Worm (Caenorhabditis elegans): ENCODE results near the gene moc-1.
A peak's percentile ranks its signal among the peaks of the same experiment; 100 is the strongest.

The moc-1 gene

ce11 chrX:10150918-10151317 lies 12.5 kb upstream of the moc-1 start:
- TF ChIP-seq lin-14 (GFP tag; optimal IDR thresholded peaks at IDR 0.05) (peak; percentile 43), nhr-71 (tag; optimal IDR thresholded peaks at IDR 0.05) (no peak), ces-1 (GFP tag; optimal IDR thresholded peaks at IDR 0.05) (peak; percentile 22)

- TF ChIP-seq unc-130 (tag; optimal IDR thresholded peaks at IDR 0.05) (no peak), ceh-88 (GFP tag; IDR thresholded peaks at IDR 0.05) (no peak), F16B12.6 (tag; optimal IDR thresholded peaks at IDR 0.05) (no peak), rnt-1 (tag; optimal IDR thresholded peaks at IDR 0.05) (peak; percentile 7), nhr-19 (GFP tag; conservative IDR thresholded peaks at IDR 0.05) (no peak), elt-3 (tag; optimal IDR thresholded peaks at IDR 0.05) (no peak), ama-1 (optimal IDR thresholded peaks at IDR 0.05) (no peak), nhr-85 (tag) (peak; percentile 51), nhr-84 (tag; optimal IDR thresholded peaks at IDR 0.05) (no peak), elt-2 (tag; optimal IDR thresholded peaks at IDR 0.05) (peak; percentile 9), nhr-71 (tag; optimal IDR thresholded peaks at IDR 0.05) (peak; percentile 35), ces-1 (GFP tag; optimal IDR thresholded peaks at IDR 0.05) (no peak), ztf-11 (tag; optimal IDR thresholded peaks at IDR 0.05) (peak in 1 of 2 experiments; percentile 22), irx-1 (tag; optimal IDR thresholded peaks at IDR 0.05) (no peak), snu-23 (GFP tag; optimal IDR thresholded peaks at IDR 0.05) (peak; percentile 16), mep-1 (tag; optimal IDR thresholded peaks at IDR 0.05) (peak; percentile 1), xbp-1 (tag; optimal IDR thresholded peaks at IDR 0.05) (no peak), lin-14 (GFP tag; optimal IDR thresholded peaks at IDR 0.05) (peak; percentile 33), skn-1 (tag; optimal IDR thresholded peaks at IDR 0.05) (no peak), grh-1 (GFP tag; IDR thresholded peaks at IDR 0.05) (no peak), ceh-8 (GFP tag; optimal IDR thresholded peaks at IDR 0.05) (no peak), nhr-20 (tag; optimal IDR thresholded peaks at IDR 0.05) (peak; percentile 12), hlh-17 (GFP tag; optimal IDR thresholded peaks at IDR 0.05; ENCODE audit: borderline replicate concordance) (no peak), egl-27 (tag; optimal IDR thresholded peaks at IDR 0.05) (peak in 1 of 2 experiments; percentile 18)
Observed at ce11 chrX:10148235-10148872, 9.9 kb upstream of the moc-1 start.

- TF ChIP-seq fkh-4 (tag; optimal IDR thresholded peaks at IDR 0.05; ENCODE audit: borderline replicate concordance) (no peak), efl-3 (GFP tag; optimal IDR thresholded peaks at IDR 0.05) (no peak), rnt-1 (tag; optimal IDR thresholded peaks at IDR 0.05) (no peak), unc-62 (GFP tag; optimal IDR thresholded peaks at IDR 0.05) (peak; percentile 35), aly-2 (tag; optimal IDR thresholded peaks at IDR 0.05) (no peak), xbp-1 (tag; optimal IDR thresholded peaks at IDR 0.05) (no peak), hlh-4 (tag; optimal IDR thresholded peaks at IDR 0.05) (no peak), alr-1 (tag; optimal IDR thresholded peaks at IDR 0.05; ENCODE audit: borderline replicate concordance) (no peak), nhr-47 (tag; optimal IDR thresholded peaks at IDR 0.05) (no peak), elt-3 (tag; optimal IDR thresholded peaks at IDR 0.05) (peak in 1 of 6 experiments; percentile 3), lir-3 (tag; optimal IDR thresholded peaks at IDR 0.05; ENCODE audit: poor library complexity) (no peak), lin-35 (GFP tag; optimal IDR thresholded peaks at IDR 0.05) (no peak), ama-1 (optimal IDR thresholded peaks at IDR 0.05) (no peak), hpl-2 (GFP tag; optimal IDR thresholded peaks at IDR 0.05) (no peak), zag-1 (tag; optimal IDR thresholded peaks at IDR 0.05) (no peak), blmp-1 (tag; optimal IDR thresholded peaks at IDR 0.05) (peak; percentile 93), hlh-17 (GFP tag; optimal IDR thresholded peaks at IDR 0.05; ENCODE audit: borderline replicate concordance) (no peak), nhr-85 (tag) (peak; percentile 45), dpl-1 (GFP tag; optimal IDR thresholded peaks at IDR 0.05) (no peak), ztf-11 (tag; optimal IDR thresholded peaks at IDR 0.05) (no peak), unc-130 (tag; optimal IDR thresholded peaks at IDR 0.05) (no peak), tlp-1 (tag; optimal IDR thresholded peaks at IDR 0.05) (no peak), sptf-1 (tag; optimal IDR thresholded peaks at IDR 0.05) (no peak), lin-13 (GFP tag; optimal IDR thresholded peaks at IDR 0.05) (no peak), nhr-77 (tag; optimal IDR thresholded peaks at IDR 0.05) (no peak), sup-37 (GFP tag; optimal IDR thresholded peaks at IDR 0.05) (no peak), unc-30 (tag; optimal IDR thresholded peaks at IDR 0.05) (no peak), efl-1 (optimal IDR thresholded peaks at IDR 0.05) (no peak), efl-1 (GFP tag; optimal IDR thresholded peaks at IDR 0.05 in 1 of 2) (peak in 1 of 2 experiments; percentile 80), pqm-1 (tag; optimal IDR thresholded peaks at IDR 0.05) (no peak), ceh-88 (GFP tag; IDR thresholded peaks at IDR 0.05) (no peak)
Observed at ce11 chrX:10147236-10147635, 8.8 kb upstream of the moc-1 start.

All from whole organism, L1 larva.